Worm (Caenorhabditis elegans) whole organism, L3 larva: ENCODE results near the gene Y49F6C.6.

Experiments
- ama-1 ChIP-seq: fragments of 150-350 bp; optimal IDR thresholded peaks from 2 replicates; lab custom pipeline; 2018
- mdl-1 ChIP-seq: fragments of 150-350 bp; optimal IDR thresholded peaks from 2 replicates; lab custom pipeline; 2014; ENCODE audit warnings: missing biosample characterization, missing genetic modification characterization
- nhr-28 ChIP-seq: fragments of 150-350 bp; optimal IDR thresholded peaks from 2 replicates; lab custom pipeline; 2014; ENCODE audit warnings: missing biosample characterization, missing genetic modification characterization
- pqm-1 ChIP-seq: fragments of 150-350 bp; optimal IDR thresholded peaks from 2 replicates; lab custom pipeline; 2017; ENCODE audit warnings: missing biosample characterization, missing genetic modification characterization, inconsistent platforms
- snpc-4 ChIP-seq: fragments of 150-350 bp; optimal IDR thresholded peaks from 2 replicates; lab custom pipeline; 2014; ENCODE audit warnings: missing biosample characterization, missing genetic modification characterization

DNA sequence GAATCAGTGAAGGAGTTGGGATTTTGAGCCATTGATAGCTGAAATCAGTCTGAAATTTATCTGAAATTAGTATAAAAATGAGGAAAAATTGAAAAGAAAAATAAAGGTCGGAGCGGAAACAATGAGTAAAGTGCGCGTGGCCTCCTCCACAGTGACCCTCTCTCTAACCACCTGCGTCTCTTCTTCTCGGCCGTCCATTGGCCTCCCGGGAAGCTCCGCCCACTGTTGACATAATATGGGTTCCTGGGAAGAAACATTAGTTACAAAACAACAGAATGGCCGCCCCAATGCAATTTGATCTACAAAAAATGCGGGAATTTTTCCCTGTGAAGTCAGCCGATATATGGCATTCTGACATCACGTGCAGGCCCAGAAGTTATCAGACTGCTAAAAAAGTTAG lies 3.1 kb upstream of the Y49F6C.6 start, which contains the start of gene Y49F6C.8:
- TF ChIP-seq mdl-1 (tag; lab: Kevin White, UChicago) (no peak), nhr-28 (tag; lab: Kevin White, UChicago) (no peak), snpc-4 (tag; lab: Kevin White, UChicago) (no peak), pqm-1 (tag; lab: Kevin White, UChicago) (no peak), ama-1 (lab: Kevin White, UChicago) (no peak)
